Fruit fly (Drosophila melanogaster) whole organism, embryonic: ENCODE results near the gene ecd.

Experiments
- Atf-2 ChIP-seq: fragments of 200-800 bp; sonication (Bioruptor generic); optimal IDR thresholded peaks from 2 replicates; lab custom pipeline; 2016; ENCODE audit warnings: missing biosample characterization, missing genetic modification characterization
- BEAF-32 ChIP-seq: fragments of 200-800 bp; sonication (Bioruptor generic); optimal IDR thresholded peaks from 3 replicates; lab custom pipeline; 2017; ENCODE audit warnings: missing biosample characterization, missing genetic modification characterization, mild to moderate bottlenecking, moderate library complexity, missing genetic modification reagents
- Bgb ChIP-seq: fragments of 200-800 bp; sonication (Bioruptor generic); IDR thresholded peaks from 2 replicates; pipeline ENCODE4 v1.3.6; 2022; ENCODE audit warnings: missing biosample characterization, missing genetic modification characterization; ENCODE audit not compliant: partially characterized antibody
- CG10431 ChIP-seq: fragments of 200-800 bp; sonication (Bioruptor generic); optimal IDR thresholded peaks from 3 replicates; lab custom pipeline; 2018; ENCODE audit warnings: missing biosample characterization, mild to moderate bottlenecking, missing genetic modification characterization
- CG10462 ChIP-seq: fragments of 200-800 bp; sonication (Bioruptor generic); optimal IDR thresholded peaks from 2 replicates; lab custom pipeline; 2016; ENCODE audit warnings: missing biosample characterization, missing genetic modification characterization
- CG11085 ChIP-seq: fragments of 200-800 bp; sonication (Bioruptor generic); IDR thresholded peaks from 2 replicates; pipeline ENCODE4 v1.3.6; 2022; ENCODE audit warnings: missing biosample characterization, missing genetic modification characterization
- CG12071 ChIP-seq: fragments of 200-800 bp; sonication (Bioruptor generic); optimal IDR thresholded peaks from 3 replicates; lab custom pipeline; 2018; ENCODE audit warnings: missing biosample characterization, mild to moderate bottlenecking, missing genetic modification characterization
- CG12155 ChIP-seq: fragments of 200-800 bp; sonication (Bioruptor generic); optimal IDR thresholded peaks from 3 replicates; lab custom pipeline; 2016; ENCODE audit warnings: missing biosample characterization, missing genetic modification characterization
- CG13624 ChIP-seq: fragments of 200-800 bp; sonication (Bioruptor generic); optimal IDR thresholded peaks from 2 replicates; lab custom pipeline; 2016; ENCODE audit warnings: missing biosample characterization, missing genetic modification characterization
- CG14710 ChIP-seq: fragments of 200-800 bp; sonication (Bioruptor generic); optimal IDR thresholded peaks from 3 replicates; lab custom pipeline; 2019; ENCODE audit warnings: missing biosample characterization, mild to moderate bottlenecking, missing genetic modification characterization, moderate library complexity
- CG1529 ChIP-seq: fragments of 200-800 bp; sonication (Bioruptor generic); optimal IDR thresholded peaks from 3 replicates; lab custom pipeline; 2018; ENCODE audit warnings: missing biosample characterization, missing genetic modification characterization
- CG15696 ChIP-seq: fragments of 200-800 bp; sonication (Bioruptor generic); optimal IDR thresholded peaks from 2 replicates; lab custom pipeline; 2019; ENCODE audit warnings: missing biosample characterization, mild to moderate bottlenecking, missing genetic modification characterization, moderate library complexity
- CG16815 ChIP-seq: fragments of 200-800 bp; sonication (Bioruptor generic); optimal IDR thresholded peaks from 3 replicates; lab custom pipeline; 2017; ENCODE audit warnings: missing biosample characterization, mild to moderate bottlenecking, missing genetic modification characterization
- CG2199 ChIP-seq: fragments of 200-800 bp; sonication (Bioruptor generic); IDR thresholded peaks from 3 replicates; pipeline ENCODE4 v1.3.6; 2022; ENCODE audit warnings: missing biosample characterization, missing genetic modification characterization
- CG2678 ChIP-seq: fragments of 200-800 bp; sonication (Bioruptor generic); optimal IDR thresholded peaks from 3 replicates; lab custom pipeline; 2019; ENCODE audit warnings: missing biosample characterization, mild to moderate bottlenecking, missing genetic modification characterization, moderate library complexity
- CG30020 ChIP-seq: fragments of 200-800 bp; optimal IDR thresholded peaks from 2 replicates; lab custom pipeline; 2019; ENCODE audit warnings: missing biosample characterization, mild to moderate bottlenecking, missing genetic modification characterization, moderate library complexity
- CG33213 ChIP-seq: fragments of 200-800 bp; sonication (Bioruptor generic); optimal IDR thresholded peaks from 3 replicates; lab custom pipeline; 2016; ENCODE audit warnings: missing biosample characterization, missing genetic modification characterization
- CG4360 ChIP-seq: fragments of 200-800 bp; sonication (Bioruptor generic); IDR thresholded peaks from 2 replicates; pipeline ENCODE4 v1.3.6; 2022; ENCODE audit warnings: missing biosample characterization, missing genetic modification characterization
- CG4404 ChIP-seq: fragments of 200-800 bp; sonication (Bioruptor generic); IDR thresholded peaks from 2 replicates; pipeline ENCODE4 v1.3.6; 2022; ENCODE audit warnings: missing biosample characterization, missing genetic modification characterization
- CG4820 ChIP-seq: fragments of 200-800 bp; sonication (Bioruptor generic); optimal IDR thresholded peaks from 3 replicates; lab custom pipeline; 2016; ENCODE audit warnings: missing biosample characterization, missing genetic modification characterization
- CG6254 ChIP-seq: fragments of 200-800 bp; sonication (Bioruptor generic); optimal IDR thresholded peaks from 3 replicates; lab custom pipeline; 2017; ENCODE audit warnings: mild to moderate bottlenecking, missing biosample characterization, missing genetic modification reagents, missing genetic modification characterization
- CG6272 ChIP-seq: fragments of 200-800 bp; sonication (Bioruptor generic); IDR thresholded peaks from 2 replicates; pipeline ENCODE4 v1.3.6; 2022; ENCODE audit warnings: missing biosample characterization, missing genetic modification characterization
- CG7963 ChIP-seq: fragments of 200-800 bp; sonication (Bioruptor generic); IDR thresholded peaks from 3 replicates; pipeline ENCODE4 v1.3.6; 2022; ENCODE audit warnings: missing biosample characterization, missing genetic modification characterization; ENCODE audit not compliant: partially characterized antibody
- CG7987 ChIP-seq: fragments of 200-800 bp; sonication (Bioruptor generic); optimal IDR thresholded peaks from 2 replicates; lab custom pipeline; 2018; ENCODE audit warnings: missing biosample characterization, mild to moderate bottlenecking, missing genetic modification characterization, moderate library complexity
- CG8359 ChIP-seq: fragments of 200-800 bp; sonication (Bioruptor generic); optimal IDR thresholded peaks from 2 replicates; lab custom pipeline; 2017; ENCODE audit warnings: missing biosample characterization, mild to moderate bottlenecking, missing genetic modification characterization, borderline replicate concordance
- CG8478 ChIP-seq: fragments of >200 bp; optimal IDR thresholded peaks from 2 replicates; lab custom pipeline; 2018
- CHES-1-like ChIP-seq: fragments of 200-800 bp; sonication (Bioruptor generic); optimal IDR thresholded peaks from 2 replicates; lab custom pipeline; 2016; ENCODE audit warnings: missing biosample characterization, missing genetic modification characterization
- Dad ChIP-seq: fragments of 200-800 bp; sonication (Bioruptor generic); optimal IDR thresholded peaks from 3 replicates; lab custom pipeline; 2016; ENCODE audit warnings: missing biosample characterization, missing genetic modification characterization
- Dek ChIP-seq: fragments of 200-800 bp; sonication (Bioruptor generic); optimal IDR thresholded peaks from 3 replicates; lab custom pipeline; 2019; ENCODE audit warnings: missing biosample characterization, mild to moderate bottlenecking, missing genetic modification characterization, moderate library complexity
- Dp ChIP-seq: fragments of 200-800 bp; sonication (Bioruptor generic); optimal IDR thresholded peaks from 2 replicates; lab custom pipeline; 2018; ENCODE audit warnings: missing biosample characterization, mild to moderate bottlenecking, missing genetic modification characterization, moderate library complexity
- Elba2 ChIP-seq: fragments of 200-800 bp; sonication (Bioruptor generic); optimal IDR thresholded peaks from 3 replicates; lab custom pipeline; 2016; ENCODE audit warnings: missing biosample characterization, missing genetic modification characterization
- Ets65A ChIP-seq: fragments of 200-800 bp; sonication (Bioruptor generic); peaks from one replicate; lab custom pipeline; 2016; ENCODE audit warnings: missing biosample characterization, missing genetic modification characterization
- H15 ChIP-seq: fragments of 200-800 bp; sonication (Bioruptor generic); IDR thresholded peaks from 3 replicates; pipeline ENCODE4 v1.3.6; 2022; ENCODE audit warnings: missing biosample characterization, missing genetic modification characterization
- HHEX ChIP-seq: fragments of 200-800 bp; sonication (Bioruptor generic); optimal IDR thresholded peaks from 3 replicates; lab custom pipeline; 2017; ENCODE audit warnings: missing biosample characterization, mild to moderate bottlenecking, missing genetic modification characterization, missing genetic modification reagents
- Hand ChIP-seq: fragments of 200-800 bp; sonication (Bioruptor generic); optimal IDR thresholded peaks from 2 replicates; lab custom pipeline; 2017; ENCODE audit warnings: mild to moderate bottlenecking, missing biosample characterization, missing genetic modification reagents, missing genetic modification characterization
- MBD-R2 ChIP-seq: fragments of 200-800 bp; sonication (Bioruptor generic); IDR thresholded peaks from 2 replicates; pipeline ENCODE4 v1.3.6; 2022; ENCODE audit warnings: missing biosample characterization, missing genetic modification characterization
- MESR4 ChIP-seq: fragments of 200-800 bp; sonication (Bioruptor generic); optimal IDR thresholded peaks from 2 replicates; lab custom pipeline; 2018; ENCODE audit warnings: missing biosample characterization, mild to moderate bottlenecking, missing genetic modification characterization, moderate library complexity
- Opbp ChIP-seq: fragments of 200-800 bp; sonication (Bioruptor generic); IDR thresholded peaks from 3 replicates; pipeline ENCODE4 v1.3.6; 2022; ENCODE audit warnings: missing biosample characterization, missing genetic modification characterization; ENCODE audit not compliant: partially characterized antibody
- Sry-δ ChIP-seq: fragments of 200-800 bp; sonication (Bioruptor generic); optimal IDR thresholded peaks from 2 replicates; lab custom pipeline; 2016; ENCODE audit warnings: missing biosample characterization, missing genetic modification characterization
- Trl ChIP-seq, 3 experiments: fragments of >200 bp in 2 of 3; fragments of 200-800 bp in 1 of 3; sonication (Bioruptor generic) in 1 of 3; optimal IDR thresholded peaks; 2 replicates in 1 of 3; 3 replicates in 2 of 3; lab custom pipeline; 2016 to 2017; ENCODE audit warnings: missing biosample characterization in 1 of 3, missing genetic modification characterization in 1 of 3
- da ChIP-seq: fragments of 200-800 bp; sonication (Bioruptor generic); optimal IDR thresholded peaks from 2 replicates; lab custom pipeline; 2016; ENCODE audit warnings: missing biosample characterization, missing genetic modification characterization
- emc ChIP-seq: fragments of 200-800 bp; sonication (Bioruptor generic); optimal IDR thresholded peaks from 2 replicates; lab custom pipeline; 2016; ENCODE audit warnings: missing biosample characterization, missing genetic modification characterization
- eyg ChIP-seq: fragments of 200-800 bp; sonication (Bioruptor generic); optimal IDR thresholded peaks from 3 replicates; lab custom pipeline; 2016; ENCODE audit warnings: missing biosample characterization, missing genetic modification characterization
- fu2 ChIP-seq: fragments of 200-800 bp; sonication (Bioruptor generic); optimal IDR thresholded peaks from 2 replicates; lab custom pipeline; 2016; ENCODE audit warnings: missing biosample characterization, missing genetic modification characterization
- hb ChIP-seq: fragments of 200-800 bp; sonication (Bioruptor generic); IDR thresholded peaks from 3 replicates; pipeline ENCODE4 v1.3.6; 2022; ENCODE audit warnings: missing biosample characterization, missing genetic modification characterization; ENCODE audit not compliant: partially characterized antibody
- kay ChIP-seq: fragments of 200-800 bp; sonication (Bioruptor generic); optimal IDR thresholded peaks from 2 replicates; lab custom pipeline; 2016; ENCODE audit warnings: missing biosample characterization, missing genetic modification characterization
- lbe ChIP-seq: fragments of 200-800 bp; sonication (Bioruptor generic); optimal IDR thresholded peaks from 2 replicates; lab custom pipeline; 2016; ENCODE audit warnings: missing biosample characterization, mild to moderate bottlenecking, missing genetic modification characterization
- mirr ChIP-seq: fragments of 200-800 bp; sonication (Bioruptor generic); optimal IDR thresholded peaks from 3 replicates; lab custom pipeline; 2018; ENCODE audit warnings: missing biosample characterization, mild to moderate bottlenecking, missing genetic modification characterization
- tll ChIP-seq, 2 experiments: fragments of 200-800 bp in 1 of 2; fragments of >200 bp in 1 of 2; sonication (Bioruptor generic) in 1 of 2; optimal IDR thresholded peaks; 2 replicates each; lab custom pipeline; 2017 to 2019; ENCODE audit warnings: missing biosample characterization in 2 of 2, missing genetic modification characterization in 2 of 2, mild to moderate bottlenecking in 1 of 2, moderate library complexity in 1 of 2
- tna ChIP-seq: fragments of 200-800 bp; sonication (Bioruptor generic); IDR thresholded peaks from 2 replicates; pipeline ENCODE4 v1.3.6; 2022; ENCODE audit warnings: missing biosample characterization, missing genetic modification characterization; ENCODE audit not compliant: partially characterized antibody
- z ChIP-seq: fragments of 200-800 bp; sonication (Bioruptor generic); IDR thresholded peaks from 3 replicates; pipeline ENCODE4 v1.3.6; 2022; ENCODE audit warnings: missing biosample characterization, missing genetic modification characterization

ecd gene

dm6 chr3L:2237034-2237433 is 28.6 kb downstream of the ecd start, which contains the start of gene CG9018 (continued):
- TF ChIP-seq Opbp (peak; percentile 39; the same call in 1 of the 3 replicates), kay (no peak), fu2 (GFP tag; lab: Kevin White, UChicago) (no peak), H15 (GFP tag; lab: Robert Waterston, UW) (no peak), Ets65A (GFP tag; lab: Kevin White, UChicago) (no peak), CG30020 (tag; lab: Kevin White, UChicago) (no peak), Bgb (GFP tag; lab: Robert Waterston, UW) (no peak), emc (GFP tag; lab: Kevin White, UChicago) (no peak), CHES-1-like (no peak), HHEX (GFP tag; lab: Kevin White, UChicago) (no peak), CG1529 (GFP tag; lab: Kevin White, UChicago) (no peak), hb (GFP tag; lab: Robert Waterston, UW) (no peak), CG10462 (GFP tag; lab: Kevin White, UChicago) (no peak), CG4404 (GFP tag; lab: Robert Waterston, UW) (no peak), z (GFP tag; lab: Robert Waterston, UW) (no peak), da (GFP tag; lab: Kevin White, UChicago) (peak; percentile 37), CG13624 (GFP tag; lab: Kevin White, UChicago) (no peak), CG8359 (GFP tag; lab: Kevin White, UChicago) (no peak), Dek (tag; lab: Kevin White, UChicago) (peak; percentile 12), tna (GFP tag; lab: Robert Waterston, UW) (no peak), MBD-R2 (GFP tag; lab: Robert Waterston, UW) (0 out of 2 replicates have a peak, but pooled peaks have one; percentile 36), CG12071 (GFP tag; lab: Kevin White, UChicago) (no peak), CG6272 (GFP tag; lab: Robert Waterston, UW) (no peak), CG4820 (GFP tag; lab: Kevin White, UChicago) (no peak), tll (GFP tag; optimal IDR thresholded peaks at IDR 0.05; lab: Kevin White, UChicago) (no peak), BEAF-32 (peak; percentile 50), mirr (GFP tag; lab: Kevin White, UChicago) (no peak), Dad (GFP tag; lab: Kevin White, UChicago) (no peak), CG15696 (tag; lab: Kevin White, UChicago) (no peak), Trl (optimal IDR thresholded peaks at IDR 0.05; lab: Kevin White, UChicago) (no peak), Trl (GFP tag; optimal IDR thresholded peaks at IDR 0.05; lab: Kevin White, UChicago) (peak; percentile 25), Hand (GFP tag; lab: Kevin White, UChicago) (no peak), CG10431 (no peak), Sry-δ (GFP tag; lab: Kevin White, UChicago) (peak; percentile 56), CG8478 (no peak), CG7963 (GFP tag; lab: Robert Waterston, UW) (0 out of 3 replicates have a peak, but pooled peaks have one; percentile 16), CG2678 (tag; lab: Kevin White, UChicago) (no peak), CG12155 (GFP tag; lab: Kevin White, UChicago) (no peak), Elba2 (GFP tag; lab: Kevin White, UChicago) (peak; percentile 17), CG6254 (GFP tag; lab: Kevin White, UChicago) (no peak), CG16815 (GFP tag; lab: Kevin White, UChicago) (no peak), MESR4 (no peak), eyg (GFP tag; lab: Kevin White, UChicago) (no peak), CG14710 (tag; lab: Kevin White, UChicago) (peak; percentile 77), CG33213 (GFP tag; lab: Kevin White, UChicago) (peak; percentile 64), CG11085 (GFP tag; lab: Robert Waterston, UW) (no peak), CG4360 (GFP tag; lab: Robert Waterston, UW) (no peak), CG7987 (GFP tag; lab: Kevin White, UChicago) (no peak), Atf-2 (GFP tag; lab: Kevin White, UChicago) (no peak), Dp (GFP tag; lab: Kevin White, UChicago) (peak; percentile 94), lbe (GFP tag; lab: Kevin White, UChicago) (no peak), CG2199 (no peak)
